Worm (Caenorhabditis elegans) whole organism, late embryonic: ENCODE measurements around the gene F13H10.6.
A peak's percentile ranks its signal among the peaks of the same experiment; 100 is the strongest.

ENCODE experiments used
- K09A11.1 ChIP-seq: sonication (generic microtip); optimal IDR thresholded peaks from 2 replicates; lab custom pipeline; 2017; ENCODE audit warnings: antibody characterized with exemption, mild to moderate bottlenecking, missing genetic modification characterization, missing compliant biosample characterization; ENCODE audit not compliant: insufficient read depth
- Y22D7AL.16 ChIP-seq: sonication (generic microtip); optimal IDR thresholded peaks from 2 replicates; lab custom pipeline; 2016; ENCODE audit warnings: missing genetic modification characterization, missing compliant biosample characterization
- ahr-1 ChIP-seq: sonication (generic microtip); optimal IDR thresholded peaks from 2 replicates; lab custom pipeline; 2016; ENCODE audit warnings: missing genetic modification characterization, missing compliant biosample characterization
- ama-1 ChIP-seq: fragments of 150-350 bp; optimal IDR thresholded peaks from 2 replicates; lab custom pipeline; 2014
- ceh-18 ChIP-seq: sonication (generic microtip); optimal IDR thresholded peaks from 2 replicates; lab custom pipeline; 2016; ENCODE audit warnings: missing genetic modification characterization, missing compliant biosample characterization
- ceh-22 ChIP-seq: sonication (generic microtip); optimal IDR thresholded peaks from 2 replicates; lab custom pipeline; 2017; ENCODE audit warnings: missing biosample characterization, missing genetic modification characterization
- ceh-34 ChIP-seq: sonication (generic microtip); optimal IDR thresholded peaks from 2 replicates; lab custom pipeline; 2016; ENCODE audit warnings: mild to moderate bottlenecking, missing genetic modification characterization, missing compliant biosample characterization
- ceh-48 ChIP-seq: sonication (generic microtip); optimal IDR thresholded peaks from 2 replicates; lab custom pipeline; 2016; ENCODE audit warnings: missing genetic modification characterization, inconsistent platforms, missing compliant biosample characterization
- ceh-6 ChIP-seq: fragments of 200-800 bp; sonication (Bioruptor generic); optimal IDR thresholded peaks from 2 replicates; lab custom pipeline; 2018; ENCODE audit warnings: mild to moderate bottlenecking, missing genetic modification characterization, missing compliant biosample characterization
- che-1 ChIP-seq: sonication (generic microtip); optimal IDR thresholded peaks from 2 replicates; lab custom pipeline; 2016; ENCODE audit warnings: mild to moderate bottlenecking, missing genetic modification characterization, missing compliant biosample characterization
- dmd-4 ChIP-seq: sonication (generic microtip); optimal IDR thresholded peaks from 2 replicates; lab custom pipeline; 2016; ENCODE audit warnings: borderline replicate concordance, missing genetic modification characterization, missing compliant biosample characterization
- dve-1 ChIP-seq: sonication (generic microtip); optimal IDR thresholded peaks from 2 replicates; lab custom pipeline; 2017; ENCODE audit warnings: antibody characterized with exemption, mild to moderate bottlenecking, missing genetic modification characterization, missing compliant biosample characterization
- elt-2 ChIP-seq: sonication (generic microtip); optimal IDR thresholded peaks from 2 replicates; lab custom pipeline; 2016; ENCODE audit warnings: missing genetic modification reagents, missing genetic modification characterization, missing compliant biosample characterization
- ets-4 ChIP-seq: sonication (generic microtip); optimal IDR thresholded peaks from 2 replicates; lab custom pipeline; 2016; ENCODE audit warnings: missing genetic modification characterization, missing compliant biosample characterization
- fax-1 ChIP-seq: sonication (generic microtip); optimal IDR thresholded peaks from 2 replicates; lab custom pipeline; 2016; ENCODE audit warnings: missing genotype, missing genetic modification characterization, missing compliant biosample characterization
- fkh-10 ChIP-seq: fragments of 150-350 bp; optimal IDR thresholded peaks from 2 replicates; lab custom pipeline; 2014; ENCODE audit warnings: missing biosample characterization, missing genetic modification reagents, missing genetic modification characterization
- gmeb-2 ChIP-seq: sonication (generic microtip); optimal IDR thresholded peaks from 2 replicates; lab custom pipeline; 2016; ENCODE audit warnings: missing genetic modification characterization, inconsistent platforms, missing compliant biosample characterization
- hlh-30 ChIP-seq: sonication (generic microtip); optimal IDR thresholded peaks from 2 replicates; lab custom pipeline; 2017; ENCODE audit warnings: antibody characterized with exemption, missing genetic modification characterization, missing compliant biosample characterization; ENCODE audit not compliant: insufficient read depth
- lim-6 ChIP-seq: sonication (generic microtip); optimal IDR thresholded peaks from 2 replicates; lab custom pipeline; 2016; ENCODE audit warnings: missing genetic modification characterization, missing compliant biosample characterization
- madf-2 ChIP-seq: sonication (generic microtip); optimal IDR thresholded peaks from 2 replicates; lab custom pipeline; 2017; ENCODE audit warnings: missing genetic modification characterization, missing compliant biosample characterization
- nfya-1 ChIP-seq: sonication (generic microtip); optimal IDR thresholded peaks from 2 replicates; lab custom pipeline; 2017; ENCODE audit warnings: missing genetic modification characterization, mild to moderate bottlenecking, missing compliant biosample characterization, antibody characterized with exemption, moderate library complexity
- nhr-232 ChIP-seq: sonication (generic microtip); optimal IDR thresholded peaks from 2 replicates; lab custom pipeline; 2016; ENCODE audit warnings: missing genetic modification characterization, missing compliant biosample characterization
- npax-4 ChIP-seq: sonication (generic microtip); optimal IDR thresholded peaks from 2 replicates; lab custom pipeline; 2016; ENCODE audit warnings: missing genetic modification characterization, missing compliant biosample characterization
- pat-9 ChIP-seq: fragments of 200-800 bp; sonication (Bioruptor generic); optimal IDR thresholded peaks from 2 replicates; lab custom pipeline; 2018; ENCODE audit warnings: mild to moderate bottlenecking, missing genetic modification characterization, moderate library complexity, missing compliant biosample characterization
- pha-4 ChIP-seq: fragments of 150-350 bp; optimal IDR thresholded peaks from 2 replicates; lab custom pipeline; 2018; ENCODE audit warnings: missing biosample characterization, missing genetic modification reagents, missing genetic modification characterization
- pqm-1 ChIP-seq: sonication (generic microtip); optimal IDR thresholded peaks from 2 replicates; lab custom pipeline; 2016; ENCODE audit warnings: missing genetic modification characterization, missing compliant biosample characterization
- pros-1 ChIP-seq: fragments of 150-350 bp; optimal IDR thresholded peaks from 2 replicates; lab custom pipeline; 2014; ENCODE audit warnings: missing biosample characterization, missing genetic modification reagents, missing genetic modification characterization
- sdc-2 ChIP-seq: sonication (generic microtip); optimal IDR thresholded peaks from 2 replicates; lab custom pipeline; 2016; ENCODE audit warnings: missing genotype, missing genetic modification characterization, missing compliant biosample characterization
- sox-4 ChIP-seq: sonication (generic microtip); optimal IDR thresholded peaks from 2 replicates; lab custom pipeline; 2017; ENCODE audit warnings: mild to moderate bottlenecking, missing genetic modification characterization, inconsistent platforms, missing compliant biosample characterization
- tbx-2 ChIP-seq: sonication (generic microtip); optimal IDR thresholded peaks from 2 replicates; lab custom pipeline; 2016; ENCODE audit warnings: missing genetic modification characterization, missing compliant biosample characterization
- tbx-7 ChIP-seq: sonication (generic microtip); optimal IDR thresholded peaks from 2 replicates; lab custom pipeline; 2016; ENCODE audit warnings: missing genotype, missing genetic modification characterization, missing compliant biosample characterization
- unc-42 ChIP-seq: sonication (generic microtip); optimal IDR thresholded peaks from 2 replicates; lab custom pipeline; 2016; ENCODE audit warnings: missing genotype, missing genetic modification characterization, missing compliant biosample characterization
- zip-5 ChIP-seq: sonication (generic microtip); optimal IDR thresholded peaks from 2 replicates; lab custom pipeline; 2016; ENCODE audit warnings: missing genetic modification characterization, missing compliant biosample characterization

Gene F13H10.6

DNA sequence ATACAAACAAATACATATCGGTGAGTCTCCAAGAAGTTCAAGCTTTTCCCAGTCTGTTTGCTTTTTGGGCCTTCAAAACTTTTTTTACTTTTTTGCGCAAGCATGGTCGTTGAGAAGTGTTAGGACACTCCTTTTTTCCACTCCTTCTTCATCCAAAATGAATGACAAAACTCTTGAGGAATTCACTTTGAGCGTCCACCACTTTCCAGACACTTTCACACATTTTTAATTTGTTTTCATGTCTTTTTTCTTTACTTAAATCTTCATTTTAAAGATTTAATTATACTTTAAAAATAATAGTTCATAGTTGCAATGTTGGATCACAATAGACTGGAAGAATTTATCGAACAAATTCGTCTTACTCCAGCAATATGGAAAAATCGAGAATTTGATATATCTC lies 4.8 kb upstream of the F13H10.6 start, which contains the start of gene F13H10.1:
TSS of gene F13H10.1 (plus strand) at position 301 of the 400 bp plus-strand sequence.
- no peak for TF ChIP-seq ama-1
- no peak for TF ChIP-seq pat-9
- no peak for TF ChIP-seq ahr-1
- no peak for TF ChIP-seq ceh-48 (tag; lab: Kevin White, UChicago)

DNA sequence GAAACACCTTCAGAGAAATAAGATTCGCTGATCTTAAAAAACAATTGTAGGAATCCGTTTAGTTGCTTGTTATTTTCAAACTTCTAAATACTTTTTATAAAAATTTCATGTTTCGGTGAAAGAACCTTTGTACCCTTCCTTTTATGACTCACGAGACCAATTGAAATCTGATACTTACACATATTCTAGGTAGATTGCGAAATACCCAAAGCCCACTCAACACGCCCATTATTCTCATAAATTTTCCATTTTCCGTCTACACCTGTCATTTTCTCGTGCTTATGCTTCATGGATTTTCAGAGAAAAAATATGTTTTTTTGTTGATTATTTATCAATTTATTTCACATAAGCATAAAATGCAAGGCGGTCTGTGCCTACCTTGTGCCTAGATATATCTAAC lies 2.7 kb upstream of the F13H10.6 start:
- peak; percentile 69 for TF ChIP-seq ceh-34 (tag; lab: Kevin White, UChicago)
- no peak for TF ChIP-seq fax-1
- no peak for TF ChIP-seq K09A11.1 (tag; lab: Kevin White, UChicago)
- no peak for TF ChIP-seq dmd-4 (tag; lab: Kevin White, UChicago)
- TF ChIP-seq tbx-7 (tag; lab: Kevin White, UChicago): no peak
- no peak for TF ChIP-seq sox-4 (tag; lab: Kevin White, UChicago)

DNA sequence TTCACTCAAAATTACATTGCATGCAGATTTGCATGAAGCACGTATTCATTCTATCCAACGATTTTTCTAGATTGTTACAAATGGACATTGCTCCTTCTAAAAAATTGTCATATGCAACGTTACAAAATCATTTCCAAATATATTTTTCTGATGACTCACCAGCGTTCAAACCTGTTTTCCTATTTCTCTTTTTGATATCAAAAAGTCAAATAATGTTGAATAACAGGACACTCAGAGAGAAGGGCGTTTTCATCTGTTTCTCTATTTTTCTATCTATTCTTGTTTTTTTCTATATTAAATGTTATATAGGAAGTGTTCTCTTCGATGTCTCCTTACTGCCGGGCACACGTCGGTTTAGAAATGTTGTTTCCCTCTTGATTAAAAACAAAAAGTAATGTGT lies 2.2 kb upstream of the F13H10.6 start:
- no peak for TF ChIP-seq elt-2 (tag; lab: Kevin White, UChicago)
- TF ChIP-seq dve-1 (tag; lab: Kevin White, UChicago): no peak
- no peak for TF ChIP-seq sdc-2 (tag; lab: Kevin White, UChicago)
- no peak for TF ChIP-seq ets-4 (tag; lab: Kevin White, UChicago)
- TF ChIP-seq pat-9: no peak
- TF ChIP-seq pha-4 (tag; lab: Kevin White, UChicago): no peak
- TF ChIP-seq tbx-2 (tag; lab: Kevin White, UChicago): no peak
- no peak for TF ChIP-seq K09A11.1 (tag; lab: Kevin White, UChicago)
- no peak for TF ChIP-seq pqm-1 (tag; lab: Kevin White, UChicago)
- TF ChIP-seq ceh-6 (GFP tag; lab: Kevin White, UChicago): no peak
- TF ChIP-seq nfya-1 (tag; lab: Kevin White, UChicago): no peak
- TF ChIP-seq zip-5 (tag; lab: Kevin White, UChicago): no peak
- TF ChIP-seq lim-6 (tag; lab: Kevin White, UChicago): no peak
- TF ChIP-seq npax-4: no peak
- no peak for TF ChIP-seq fkh-10

- peak; percentile 20 for TF ChIP-seq hlh-30
- TF ChIP-seq pha-4 (tag; lab: Kevin White, UChicago): no peak
These were observed 841 bp upstream of the F13H10.6 start for ce11 chrIV:11008255-11008654.

DNA sequence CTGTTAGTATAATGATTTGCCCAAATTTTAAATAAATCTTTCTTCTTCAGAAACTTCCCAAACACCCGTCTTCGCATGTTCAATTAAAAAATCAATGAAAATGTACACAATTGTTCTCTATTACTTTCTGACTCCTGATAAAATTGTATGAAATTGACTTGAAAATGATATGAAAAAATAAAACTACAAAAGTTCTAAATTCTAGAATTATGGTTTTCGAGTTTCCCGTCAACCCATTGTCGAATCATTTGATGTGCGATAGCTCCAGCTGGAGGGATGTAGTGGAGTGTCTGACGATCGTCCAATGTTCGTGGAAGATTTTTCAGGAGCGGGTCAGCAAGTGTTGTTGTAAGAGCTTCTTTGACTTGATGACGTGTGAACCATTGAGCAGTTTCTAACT lies 832 bp downstream of the F13H10.6 start:
- no peak for TF ChIP-seq ama-1
- TF ChIP-seq ceh-48 (tag; lab: Kevin White, UChicago): no peak
- no peak for TF ChIP-seq ceh-22 (tag; lab: Kevin White, UChicago)
- TF ChIP-seq ets-4 (tag; lab: Kevin White, UChicago): no peak
- TF ChIP-seq madf-2 (tag; lab: Kevin White, UChicago): no peak
- no peak for TF ChIP-seq Y22D7AL.16 (tag; lab: Kevin White, UChicago)
- no peak for TF ChIP-seq ceh-6 (GFP tag; lab: Kevin White, UChicago)
- TF ChIP-seq gmeb-2 (tag; lab: Kevin White, UChicago): no peak
- TF ChIP-seq ceh-18 (tag; lab: Kevin White, UChicago): no peak
- no peak for TF ChIP-seq pros-1 (tag; lab: Kevin White, UChicago)

- TF ChIP-seq gmeb-2 (tag; lab: Kevin White, UChicago): no peak
- no peak for TF ChIP-seq ceh-34 (tag; lab: Kevin White, UChicago)
- TF ChIP-seq unc-42 (tag; lab: Kevin White, UChicago): no peak
- no peak for TF ChIP-seq nhr-232
- no peak for TF ChIP-seq pha-4 (tag; lab: Kevin White, UChicago)
- no peak for TF ChIP-seq ceh-48 (tag; lab: Kevin White, UChicago)
- TF ChIP-seq che-1 (tag; lab: Kevin White, UChicago): no peak
- TF ChIP-seq madf-2 (tag; lab: Kevin White, UChicago): no peak
These were observed 2.8 kb downstream of the F13H10.6 start, which contains the start of gene ndx-9 for ce11 chrIV:11011920-11012319. Gene ndx-9 (minus strand): TSS chrIV:11012020.
